Fruit fly (Drosophila melanogaster) whole organism, pupa: ENCODE results near the gene CG31125.

ENCODE experiments used
- CG10348 ChIP-seq: fragments of 200-800 bp; sonication (Bioruptor generic); IDR thresholded peaks from 2 replicates; pipeline ENCODE4 v1.3.6; 2022; ENCODE audit warnings: missing biosample characterization, missing genetic modification characterization
- CG12605 ChIP-seq: fragments of 200-800 bp; sonication (Bioruptor generic); IDR thresholded peaks from 2 replicates; pipeline ENCODE4 v1.3.6; 2022; ENCODE audit warnings: missing biosample characterization, missing genetic modification characterization
- CG13204 ChIP-seq: fragments of 200-800 bp; sonication (Bioruptor generic); optimal IDR thresholded peaks from 2 replicates; lab custom pipeline; 2018; ENCODE audit warnings: missing biosample characterization, mild to moderate bottlenecking, missing genetic modification characterization, moderate library complexity
- CG14655 ChIP-seq: fragments of 200-800 bp; sonication (Bioruptor generic); optimal IDR thresholded peaks from 3 replicates; lab custom pipeline; 2017; ENCODE audit warnings: mild to moderate bottlenecking, missing biosample characterization, missing genetic modification reagents, missing genetic modification characterization
- CG15710 ChIP-seq: fragments of 200-800 bp; sonication (Bioruptor generic); optimal IDR thresholded peaks from 2 replicates; lab custom pipeline; 2018; ENCODE audit warnings: missing biosample characterization, mild to moderate bottlenecking, missing genetic modification characterization, moderate library complexity
- CG17806 ChIP-seq: fragments of 200-800 bp; sonication (Bioruptor generic); optimal IDR thresholded peaks from 2 replicates; lab custom pipeline; 2018; ENCODE audit warnings: missing biosample characterization, mild to moderate bottlenecking, missing genetic modification characterization, moderate library complexity
- CG32121 ChIP-seq: fragments of 200-800 bp; sonication (Bioruptor generic); IDR thresholded peaks from 2 replicates; pipeline ENCODE4 v1.3.6; 2022; ENCODE audit warnings: missing biosample characterization, missing genetic modification characterization
- CG34367 ChIP-seq: fragments of 200-800 bp; sonication (Bioruptor generic); optimal IDR thresholded peaks from 2 replicates; lab custom pipeline; 2018; ENCODE audit warnings: missing biosample characterization, mild to moderate bottlenecking, missing genetic modification characterization
- CG4496 ChIP-seq: fragments of 200-800 bp; sonication (Bioruptor generic); IDR thresholded peaks from 3 replicates; pipeline ENCODE4 v1.3.6; 2022; ENCODE audit warnings: missing biosample characterization, missing genetic modification characterization
- CG8159 ChIP-seq: fragments of 200-800 bp; sonication (Bioruptor generic); optimal IDR thresholded peaks from 3 replicates; lab custom pipeline; 2018; ENCODE audit warnings: missing biosample characterization, mild to moderate bottlenecking, missing genetic modification characterization, moderate library complexity
- CG8301 ChIP-seq: fragments of 200-800 bp; sonication (Bioruptor generic); optimal IDR thresholded peaks from 2 replicates; lab custom pipeline; 2018; ENCODE audit warnings: missing biosample characterization, mild to moderate bottlenecking, missing genetic modification characterization
- D1 ChIP-seq: fragments of 200-800 bp; sonication (Bioruptor generic); optimal IDR thresholded peaks from 2 replicates; lab custom pipeline; 2018; ENCODE audit warnings: missing biosample characterization, mild to moderate bottlenecking, missing genetic modification characterization, moderate library complexity
- EcR ChIP-seq: fragments of 200-800 bp; sonication (Bioruptor generic); optimal IDR thresholded peaks from 3 replicates; lab custom pipeline; 2019; ENCODE audit warnings: missing biosample characterization, missing genetic modification characterization, mild to moderate bottlenecking, moderate library complexity, missing genetic modification reagents
- Ets98B ChIP-seq: fragments of 200-800 bp; sonication (Bioruptor generic); IDR thresholded peaks from 2 replicates; pipeline ENCODE4 v1.3.6; 2022; ENCODE audit warnings: missing biosample characterization, missing genetic modification characterization
- Pif1A ChIP-seq: fragments of 200-800 bp; sonication (Bioruptor generic); optimal IDR thresholded peaks from 3 replicates; lab custom pipeline; 2016; ENCODE audit warnings: missing biosample characterization, missing genetic modification characterization
- Pif1B ChIP-seq: fragments of 200-800 bp; sonication (Bioruptor generic); optimal IDR thresholded peaks from 3 replicates; lab custom pipeline; 2016; ENCODE audit warnings: missing biosample characterization, missing genetic modification characterization
- Snoo ChIP-seq: fragments of 200-800 bp; sonication (Bioruptor generic); optimal IDR thresholded peaks from 3 replicates; lab custom pipeline; 2017; ENCODE audit warnings: missing biosample characterization, mild to moderate bottlenecking, missing genetic modification characterization, inconsistent platforms
- fd96Ca ChIP-seq: fragments of 200-800 bp; sonication (Bioruptor generic); IDR thresholded peaks from 3 replicates; pipeline ENCODE4 v1.3.6; 2022; ENCODE audit warnings: missing biosample characterization, missing genetic modification characterization
- gl ChIP-seq: fragments of 200-800 bp; sonication (Bioruptor generic); optimal IDR thresholded peaks from 2 replicates; lab custom pipeline; 2018; ENCODE audit warnings: missing biosample characterization, mild to moderate bottlenecking, missing genetic modification characterization
- rn ChIP-seq: fragments of 200-800 bp; sonication (Bioruptor generic); IDR thresholded peaks from 2 replicates; pipeline ENCODE4 v1.3.6; 2022; ENCODE audit warnings: missing biosample characterization, missing genetic modification characterization

Gene CG31125

DNA sequence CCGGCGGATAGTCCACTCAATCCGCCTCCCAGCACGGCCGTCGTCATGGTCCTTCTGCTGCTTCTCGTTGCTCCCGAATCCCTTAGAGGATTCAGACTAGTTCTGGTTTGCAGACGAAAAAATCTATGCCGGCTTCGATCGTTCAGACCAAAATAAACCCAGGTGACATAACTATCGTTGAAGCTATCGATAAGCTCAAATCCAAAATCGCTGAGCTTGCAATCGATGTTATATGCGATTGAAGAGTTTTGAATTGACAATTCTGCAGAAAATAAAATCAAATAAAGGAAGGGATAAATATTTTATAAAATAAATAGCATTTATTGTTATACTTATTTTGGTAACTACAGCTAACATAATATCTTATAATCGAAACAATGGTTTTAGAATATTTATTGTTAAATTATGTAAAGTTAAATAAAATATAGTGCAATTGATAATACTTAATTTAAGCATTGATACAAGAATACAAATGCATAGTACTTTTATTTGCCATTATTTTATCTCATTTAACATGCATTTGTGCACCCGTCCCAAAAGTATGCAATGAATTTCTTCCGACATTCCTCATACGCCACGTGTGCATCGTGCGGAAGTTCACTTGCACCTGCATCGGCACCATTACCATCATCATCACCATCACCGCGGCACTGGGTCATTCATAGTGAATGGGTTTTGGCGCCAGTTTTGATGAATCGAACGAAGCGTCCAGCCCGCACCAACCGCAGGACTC is 7.2 kb upstream of the CG31125 start, which contains the start of gene Ppox:
Gene Ppox, minus strand, starts transcription at position 173 of the 733 bp plus-strand sequence.
- TF ChIP-seq CG14655 (GFP tag; lab: Kevin White, UChicago) (no peak), Pif1B (GFP tag; lab: Kevin White, UChicago) (no peak), CG12605 (GFP tag; lab: Robert Waterston, UW) (no peak), Ets98B (GFP tag; lab: Robert Waterston, UW) (no peak), fd96Ca (GFP tag; lab: Robert Waterston, UW) (no peak), gl (tag; lab: Kevin White, UChicago) (no peak), CG17806 (tag; lab: Kevin White, UChicago) (no peak), CG8159 (no peak), CG13204 (GFP tag; lab: Kevin White, UChicago) (no peak), CG34367 (tag; lab: Kevin White, UChicago) (no peak), CG15710 (tag; lab: Kevin White, UChicago) (no peak), CG4496 (no peak), CG8301 (no peak), D1 (tag; lab: Kevin White, UChicago) (no peak), EcR (GFP tag; lab: Kevin White, UChicago) (no peak), CG10348 (no peak), Snoo (tag; lab: Kevin White, UChicago) (no peak), CG32121 (GFP tag; lab: Robert Waterston, UW) (no peak)

DNA sequence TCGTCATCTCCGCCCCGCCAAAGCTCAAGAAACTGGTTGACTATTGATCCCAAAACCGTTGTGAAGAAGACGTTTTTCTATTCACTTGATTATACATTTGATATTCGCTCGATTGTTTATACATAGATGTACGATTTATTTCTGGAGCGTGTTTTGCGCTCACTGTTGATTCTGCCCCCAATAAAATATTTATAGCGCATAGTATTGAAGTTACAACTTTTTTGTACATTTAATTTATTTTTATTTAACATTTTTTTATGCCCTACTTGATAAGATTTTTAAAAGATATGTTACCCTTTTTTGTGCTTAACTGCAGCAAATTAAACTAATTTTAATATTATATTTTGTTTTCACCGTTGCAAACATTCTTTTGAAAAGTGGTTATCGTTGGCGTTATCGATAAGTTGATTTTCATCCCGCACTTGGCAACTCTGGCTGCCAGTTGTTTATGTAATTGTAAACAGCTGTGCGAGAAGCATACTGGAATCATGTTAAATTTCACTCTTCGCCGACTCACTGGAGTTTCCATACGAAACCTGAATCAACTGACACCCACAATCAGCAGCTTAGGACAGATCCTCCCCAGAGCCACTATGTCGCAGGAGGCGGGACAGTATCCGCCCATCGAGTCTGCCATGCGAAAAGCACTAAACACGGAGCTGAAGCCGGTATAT is 4.7 kb upstream of the CG31125 start, which contains the start of gene CG31126:
Gene CG31126, plus strand, starts transcription at position 449 of the 674 bp plus-strand sequence.
- no peak for TF ChIP-seq Snoo (tag; lab: Kevin White, UChicago)
- TF ChIP-seq CG14655 (GFP tag; lab: Kevin White, UChicago): no peak
- no peak for TF ChIP-seq Ets98B (GFP tag; lab: Robert Waterston, UW)
- no peak for TF ChIP-seq CG8159

DNA sequence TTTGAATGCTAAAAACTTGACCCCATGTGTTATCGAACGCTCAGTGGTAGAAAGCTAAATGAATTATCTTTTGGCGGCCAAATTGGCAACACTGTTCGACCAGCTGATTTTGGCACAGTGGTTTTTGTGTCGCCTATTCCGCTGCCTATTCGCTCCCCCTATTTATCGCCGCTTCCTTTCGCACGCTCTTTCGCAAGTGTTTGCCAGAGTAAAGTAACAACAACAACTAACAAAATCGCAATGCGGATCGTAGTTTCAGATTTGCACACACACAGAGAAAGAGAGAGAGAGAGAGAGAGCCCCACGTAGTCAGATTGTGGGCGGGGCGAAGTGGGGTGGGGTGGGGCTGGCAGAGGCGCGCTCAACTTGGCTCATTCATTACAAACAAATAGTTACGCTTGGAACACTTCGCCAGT is 3.6 kb downstream of the CG31125 start:
- no peak for TF ChIP-seq rn (GFP tag; lab: Robert Waterston, UW)
- peak; percentile 71 for TF ChIP-seq Ets98B (GFP tag; lab: Robert Waterston, UW)
- no peak for TF ChIP-seq CG8301
- peak; percentile 68 for TF ChIP-seq CG32121 (GFP tag; lab: Robert Waterston, UW)
- TF ChIP-seq fd96Ca (GFP tag; lab: Robert Waterston, UW): peak; percentile 60; the same call in 2 of the 3 replicates
- TF ChIP-seq gl (tag; lab: Kevin White, UChicago): no peak
- no peak for TF ChIP-seq CG10348
- TF ChIP-seq CG12605 (GFP tag; lab: Robert Waterston, UW): peak; percentile 69
- TF ChIP-seq Pif1B (GFP tag; lab: Kevin White, UChicago): no peak

- TF ChIP-seq CG4496 (peak; percentile 47; the same call in 1 of the 3 replicates), CG12605 (GFP tag; lab: Robert Waterston, UW) (no peak)
These were observed 4.7 kb downstream of the CG31125 start, which contains the start of the genes puf and ash2 for dm6 chr3R:24649923-24650322. Gene puf, minus strand, starts transcription at chr3R:24650043. Gene ash2, plus strand, starts transcription at chr3R:24650125.

DNA sequence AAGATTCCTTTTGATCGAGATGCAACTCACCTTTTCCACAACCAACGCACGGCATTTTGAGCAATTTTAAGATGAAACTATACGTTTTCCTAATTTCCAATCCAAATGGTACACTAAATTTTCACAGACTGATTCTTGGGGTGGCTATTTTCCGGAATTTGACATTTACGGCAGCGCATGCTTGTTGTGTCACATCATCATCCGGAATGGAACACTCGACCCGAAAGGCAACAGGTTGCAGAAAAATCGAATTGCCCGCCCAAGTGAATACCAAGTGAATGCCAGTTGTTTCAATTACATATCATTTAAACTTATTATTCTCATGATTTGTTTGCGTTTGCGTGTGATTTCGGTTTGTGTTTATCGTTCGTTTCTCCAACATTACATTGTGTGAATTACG is 19.7 kb downstream of the CG31125 start, which contains the start of gene MtnF:
Gene MtnF, minus strand, starts transcription at position 209 of the 400 bp plus-strand sequence.
- TF ChIP-seq Snoo (tag; lab: Kevin White, UChicago) (no peak), CG12605 (GFP tag; lab: Robert Waterston, UW) (peak; percentile 83)
- TF ChIP-seq, all 21 proteins: peak for 1

- TF ChIP-seq CG12605 (GFP tag; lab: Robert Waterston, UW) (no peak), Pif1A (no peak)
- TF ChIP-seq, all 21 proteins: peak for 0
These were observed 20.3 kb downstream of the CG31125 start for dm6 chr3R:24634312-24634711.

dm6 chr3R:24629877-24630808 is 24.5 kb downstream of the CG31125 start, which contains the start of gene Wsck:
Gene Wsck, minus strand, starts transcription at chr3R:24630075.
- TF ChIP-seq CG4496: no peak
- no peak for TF ChIP-seq CG10348
- no peak for TF ChIP-seq Pif1A
- TF ChIP-seq CG32121 (GFP tag; lab: Robert Waterston, UW): no peak
- TF ChIP-seq CG8159: no peak
- peak; percentile 17 for TF ChIP-seq Snoo (tag; lab: Kevin White, UChicago)
- no peak for TF ChIP-seq CG14655 (GFP tag; lab: Kevin White, UChicago)
- no peak for TF ChIP-seq CG15710 (tag; lab: Kevin White, UChicago)
- peak; percentile 46 for TF ChIP-seq EcR (GFP tag; lab: Kevin White, UChicago)
- TF ChIP-seq CG34367 (tag; lab: Kevin White, UChicago): no peak
- no peak for TF ChIP-seq rn (GFP tag; lab: Robert Waterston, UW)
- TF ChIP-seq gl (tag; lab: Kevin White, UChicago): no peak
- TF ChIP-seq CG17806 (tag; lab: Kevin White, UChicago): no peak
- TF ChIP-seq fd96Ca (GFP tag; lab: Robert Waterston, UW): no peak
